Worm (Caenorhabditis elegans): ENCODE measurements around the gene Y52E8A.1.

- no peak for TF ChIP-seq him-1 (tag; optimal IDR thresholded peaks at IDR 0.05)
- TF ChIP-seq W03F9.2 (tag; optimal IDR thresholded peaks at IDR 0.05), result no peak
Observed at ce11 chrII:4316011-4316410, 5.9 kb upstream of the Y52E8A.1 start, which contains the start of gene srw-40.
